Fruit fly (Drosophila melanogaster) whole organism, embryonic: ENCODE results near the gene CG18081.

Experiments
- ATbp ChIP-seq: fragments of 200-800 bp; sonication (Bioruptor generic); optimal IDR thresholded peaks from 2 replicates; lab custom pipeline; 2017; ENCODE audit warnings: missing biosample characterization, mild to moderate bottlenecking, missing genetic modification characterization, missing genetic modification reagents
- Bgb ChIP-seq: fragments of 200-800 bp; sonication (Bioruptor generic); IDR thresholded peaks from 2 replicates; pipeline ENCODE4 v1.3.6; 2022; ENCODE audit warnings: missing biosample characterization, missing genetic modification characterization; ENCODE audit not compliant: partially characterized antibody
- CG1024 ChIP-seq: fragments of 200-800 bp; sonication (Bioruptor generic); IDR thresholded peaks from 2 replicates; pipeline ENCODE4 v1.3.6; 2022; ENCODE audit warnings: missing biosample characterization, missing genetic modification characterization
- CG12104 ChIP-seq: fragments of 200-800 bp; sonication (Bioruptor generic); optimal IDR thresholded peaks from 3 replicates; lab custom pipeline; 2016; ENCODE audit warnings: missing biosample characterization, missing genetic modification characterization
- CG13894 ChIP-seq: fragments of 200-800 bp; sonication (Bioruptor generic); optimal IDR thresholded peaks from 3 replicates; lab custom pipeline; 2018; ENCODE audit warnings: missing biosample characterization, mild to moderate bottlenecking, missing genetic modification characterization, moderate library complexity
- CG15073 ChIP-seq: fragments of 200-800 bp; sonication (Bioruptor generic); optimal IDR thresholded peaks from 2 replicates; lab custom pipeline; 2016; ENCODE audit warnings: missing biosample characterization, missing genetic modification characterization
- CG15514 ChIP-seq: fragments of 200-800 bp; sonication (Bioruptor generic); optimal IDR thresholded peaks from 3 replicates; lab custom pipeline; 2017; ENCODE audit warnings: missing biosample characterization, missing genetic modification characterization, mild to moderate bottlenecking, moderate library complexity, missing genetic modification reagents
- CG17385 ChIP-seq: fragments of 200-800 bp; sonication (Bioruptor generic); optimal IDR thresholded peaks from 3 replicates; lab custom pipeline; 2018; ENCODE audit warnings: missing biosample characterization, mild to moderate bottlenecking, missing genetic modification characterization
- CG6791 ChIP-seq: fragments of 200-800 bp; sonication (Bioruptor generic); IDR thresholded peaks from 3 replicates; pipeline ENCODE4 v1.3.6; 2022; ENCODE audit warnings: missing biosample characterization, missing genetic modification characterization; ENCODE audit not compliant: partially characterized antibody
- CG6854 ChIP-seq: fragments of 200-800 bp; sonication (Bioruptor generic); optimal IDR thresholded peaks from 3 replicates; lab custom pipeline; 2017; ENCODE audit warnings: missing biosample characterization, mild to moderate bottlenecking, missing genetic modification characterization
- CG8290 ChIP-seq, 3 experiments: fragments of 200-800 bp; sonication (Bioruptor generic); optimal IDR thresholded peaks; 2 replicates each; lab custom pipeline; 2016 to 2019; ENCODE audit warnings: missing biosample characterization in 3 of 3, missing genetic modification characterization in 3 of 3, mild to moderate bottlenecking in 2 of 3, moderate library complexity in 1 of 3
- CG9215 ChIP-seq: fragments of 200-800 bp; sonication (Bioruptor generic); IDR thresholded peaks from 2 replicates; pipeline ENCODE4 v1.3.6; 2022; ENCODE audit warnings: missing biosample characterization, missing genetic modification characterization
- CG9876 ChIP-seq: fragments of 200-800 bp; sonication (Bioruptor generic); optimal IDR thresholded peaks from 2 replicates; lab custom pipeline; 2016; ENCODE audit warnings: missing biosample characterization, missing genetic modification characterization
- CrebB ChIP-seq: fragments of 200-800 bp; sonication (Bioruptor generic); optimal IDR thresholded peaks from 3 replicates; lab custom pipeline; 2018; ENCODE audit warnings: missing biosample characterization, mild to moderate bottlenecking, missing genetic modification characterization
- Dll ChIP-seq: fragments of 200-800 bp; sonication (Bioruptor generic); IDR thresholded peaks from 4 replicates; pipeline ENCODE4 v1.3.6; 2022; ENCODE audit warnings: missing biosample characterization, missing genetic modification characterization; ENCODE audit not compliant: partially characterized antibody
- Dref ChIP-seq: fragments of 200-800 bp; sonication (Bioruptor generic); IDR thresholded peaks from 2 replicates; pipeline ENCODE4 v1.3.6; 2022; ENCODE audit warnings: missing biosample characterization, missing genetic modification characterization
- E2f2 ChIP-seq: fragments of 200-800 bp; sonication (Bioruptor generic); IDR thresholded peaks from 2 replicates; pipeline ENCODE4 v1.3.6; 2022; ENCODE audit warnings: missing biosample characterization, missing genetic modification characterization
- Elba2 ChIP-seq: fragments of 200-800 bp; sonication (Bioruptor generic); optimal IDR thresholded peaks from 3 replicates; lab custom pipeline; 2016; ENCODE audit warnings: missing biosample characterization, missing genetic modification characterization
- Gug ChIP-seq: fragments of 200-800 bp; sonication (Bioruptor generic); IDR thresholded peaks from 4 replicates; pipeline ENCODE4 v1.3.6; 2022; ENCODE audit warnings: missing biosample characterization, missing genetic modification characterization
- HmgZ ChIP-seq: fragments of 200-800 bp; sonication (Bioruptor generic); optimal IDR thresholded peaks from 2 replicates; lab custom pipeline; 2018; ENCODE audit warnings: missing biosample characterization, mild to moderate bottlenecking, missing genetic modification characterization
- Med ChIP-seq: fragments of 200-800 bp; sonication (Bioruptor generic); peaks from one replicate; lab custom pipeline; 2016; ENCODE audit warnings: missing biosample characterization, missing genetic modification characterization, mild to moderate bottlenecking, inconsistent platforms, moderate library complexity
- Rx ChIP-seq: fragments of 200-800 bp; sonication (Bioruptor generic); IDR thresholded peaks from 2 replicates; pipeline ENCODE4 v1.3.6; 2022; ENCODE audit warnings: missing biosample characterization, missing genetic modification characterization
- Sin3A ChIP-seq: fragments of >200 bp; optimal IDR thresholded peaks from 2 replicates; lab custom pipeline; 2018
- Sox102F ChIP-seq: fragments of 200-800 bp; sonication (Bioruptor generic); optimal IDR thresholded peaks from 2 replicates; lab custom pipeline; 2018; ENCODE audit warnings: missing biosample characterization, mild to moderate bottlenecking, missing genetic modification characterization, moderate library complexity
- Spps ChIP-seq: fragments of 200-800 bp; sonication (Bioruptor generic); optimal IDR thresholded peaks from 2 replicates; lab custom pipeline; 2018; ENCODE audit warnings: missing biosample characterization, mild to moderate bottlenecking, missing genetic modification characterization
- TFAM ChIP-seq: fragments of 200-800 bp; sonication (Bioruptor generic); optimal IDR thresholded peaks from 2 replicates; lab custom pipeline; 2017; ENCODE audit warnings: missing biosample characterization, missing genetic modification characterization, inconsistent platforms
- bab2 ChIP-seq: fragments of 200-800 bp; sonication (Bioruptor generic); optimal IDR thresholded peaks from 2 replicates; lab custom pipeline; 2016; ENCODE audit warnings: missing biosample characterization, missing genetic modification characterization
- cas ChIP-seq: fragments of 200-800 bp; sonication (Bioruptor generic); IDR thresholded peaks from 2 replicates; pipeline ENCODE4 v1.3.6; 2022; ENCODE audit warnings: missing biosample characterization, missing genetic modification characterization
- chinmo ChIP-seq: fragments of 200-800 bp; sonication (Bioruptor generic); IDR thresholded peaks from 4 replicates; pipeline ENCODE4 v1.3.6; 2022; ENCODE audit warnings: missing biosample characterization, missing genetic modification characterization; ENCODE audit not compliant: partially characterized antibody
- gce ChIP-seq: fragments of 200-800 bp; sonication (Bioruptor generic); IDR thresholded peaks from 3 replicates; pipeline ENCODE4 v1.3.6; 2022; ENCODE audit warnings: missing biosample characterization, missing genetic modification characterization
- gem ChIP-seq: fragments of 200-800 bp; sonication (Bioruptor generic); optimal IDR thresholded peaks from 2 replicates; lab custom pipeline; 2019; ENCODE audit warnings: missing biosample characterization, mild to moderate bottlenecking, missing genetic modification characterization, moderate library complexity
- gfzf ChIP-seq: fragments of 200-800 bp; sonication (Bioruptor generic); optimal IDR thresholded peaks from 2 replicates; lab custom pipeline; 2016; ENCODE audit warnings: missing biosample characterization, mild to moderate bottlenecking, missing genetic modification characterization, moderate library complexity
- gsb ChIP-seq: fragments of 200-800 bp; sonication (Bioruptor generic); IDR thresholded peaks from 2 replicates; pipeline ENCODE4 v1.3.6; 2022; ENCODE audit warnings: missing biosample characterization, missing genetic modification characterization
- jing ChIP-seq: fragments of 200-800 bp; sonication (Bioruptor generic); optimal IDR thresholded peaks from 2 replicates; lab custom pipeline; 2018; ENCODE audit warnings: missing biosample characterization, mild to moderate bottlenecking, missing genetic modification characterization
- knrl ChIP-seq: fragments of 200-800 bp; sonication (Bioruptor generic); IDR thresholded peaks from 3 replicates; pipeline ENCODE4 v1.3.6; 2022; ENCODE audit warnings: missing biosample characterization, missing genetic modification characterization; ENCODE audit not compliant: partially characterized antibody
- mam ChIP-seq: fragments of 200-800 bp; sonication (Bioruptor generic); optimal IDR thresholded peaks from 3 replicates; lab custom pipeline; 2016; ENCODE audit warnings: missing biosample characterization, missing genetic modification characterization
- mld ChIP-seq: fragments of 200-800 bp; sonication (Bioruptor generic); IDR thresholded peaks from 3 replicates; pipeline ENCODE4 v1.3.6; 2022; ENCODE audit warnings: missing biosample characterization, missing genetic modification characterization; ENCODE audit not compliant: partially characterized antibody
- nerfin-2 ChIP-seq: fragments of 200-800 bp; sonication (Bioruptor generic); IDR thresholded peaks from 2 replicates; pipeline ENCODE4 v1.3.6; 2022; ENCODE audit warnings: missing biosample characterization, missing genetic modification characterization; ENCODE audit not compliant: partially characterized antibody
- nmo ChIP-seq: fragments of 200-800 bp; sonication (Bioruptor generic); optimal IDR thresholded peaks from 2 replicates; lab custom pipeline; 2018; ENCODE audit warnings: missing biosample characterization, mild to moderate bottlenecking, missing genetic modification characterization, moderate library complexity
- prd ChIP-seq, 3 experiments: fragments of >200 bp in 2 of 3; fragments of 200-800 bp in 1 of 3; sonication (Bioruptor generic) in 1 of 3; optimal IDR thresholded peaks in 2 of 3; IDR thresholded peaks in 1 of 3; 2 replicates in 2 of 3; 3 replicates in 1 of 3; pipeline versions ENCODE4 v1.3.6 to Lab custom; 2017 to 2022; ENCODE audit warnings: missing biosample characterization in 1 of 3, missing genetic modification characterization in 1 of 3
- psq ChIP-seq: fragments of 200-800 bp; sonication (Bioruptor generic); optimal IDR thresholded peaks from 2 replicates; lab custom pipeline; 2017; ENCODE audit warnings: missing biosample characterization, missing genetic modification characterization
- pum ChIP-seq: fragments of 200-800 bp; sonication (Bioruptor generic); optimal IDR thresholded peaks from 2 replicates; lab custom pipeline; 2016; ENCODE audit warnings: missing biosample characterization, missing genetic modification characterization
- row ChIP-seq: fragments of 200-800 bp; sonication (Bioruptor generic); IDR thresholded peaks from 3 replicates; pipeline ENCODE4 v1.3.6; 2022; ENCODE audit warnings: missing biosample characterization, missing genetic modification characterization
- sens-2 ChIP-seq: fragments of 200-800 bp; sonication (Bioruptor generic); IDR thresholded peaks from 2 replicates; pipeline ENCODE4 v1.3.6; 2022; ENCODE audit warnings: missing biosample characterization, missing genetic modification characterization
- shn ChIP-seq: fragments of 200-800 bp; sonication (Bioruptor generic); optimal IDR thresholded peaks from 3 replicates; lab custom pipeline; 2016; ENCODE audit warnings: missing biosample characterization, missing genetic modification characterization
- sna ChIP-seq: fragments of 200-800 bp; sonication (Bioruptor generic); IDR thresholded peaks from 2 replicates; pipeline ENCODE4 v1.3.6; 2022; ENCODE audit warnings: missing biosample characterization, missing genetic modification characterization; ENCODE audit not compliant: partially characterized antibody
- sr ChIP-seq: fragments of 200-800 bp; sonication (Bioruptor generic); IDR thresholded peaks from 3 replicates; pipeline ENCODE4 v1.3.6; 2022; ENCODE audit warnings: missing biosample characterization, missing genetic modification characterization
- vfl ChIP-seq: fragments of 200-800 bp; sonication (Bioruptor generic); optimal IDR thresholded peaks from 2 replicates; lab custom pipeline; 2016; ENCODE audit warnings: missing biosample characterization, missing genetic modification characterization
- vnd ChIP-seq: fragments of 200-800 bp; sonication (Bioruptor generic); IDR thresholded peaks from 3 replicates; pipeline ENCODE4 v1.3.6; 2022; ENCODE audit warnings: missing biosample characterization, missing genetic modification characterization; ENCODE audit not compliant: partially characterized antibody
- wdn ChIP-seq: fragments of 200-800 bp; sonication (Bioruptor generic); IDR thresholded peaks from 2 replicates; pipeline ENCODE4 v1.3.6; 2022; ENCODE audit warnings: missing biosample characterization, missing genetic modification characterization

CG18081 gene

dm6 chr3L:15816714-15817113 is 18.5 kb downstream of the CG18081 start, which contains the start of gene CkIIalpha-i1 (continued):
- TF ChIP-seq bab2 (GFP tag; lab: Kevin White, UChicago) (no peak), HmgZ (tag; lab: Kevin White, UChicago) (no peak), sens-2 (no peak), wdn (GFP tag; lab: Robert Waterston, UW) (no peak), Gug (GFP tag; lab: Robert Waterston, UW) (no peak), sr (GFP tag; lab: Robert Waterston, UW) (no peak), row (GFP tag; lab: Robert Waterston, UW) (no peak), knrl (GFP tag; lab: Robert Waterston, UW) (peak; percentile 84), Sox102F (GFP tag; lab: Kevin White, UChicago) (no peak), CG9215 (GFP tag; lab: Robert Waterston, UW) (no peak), psq (GFP tag; lab: Kevin White, UChicago) (no peak), CG1024 (no peak), Spps (tag; lab: Kevin White, UChicago) (no peak), CG6854 (GFP tag; lab: Kevin White, UChicago) (no peak), vfl (GFP tag; lab: Kevin White, UChicago) (no peak), cas (GFP tag; lab: Robert Waterston, UW) (no peak), pum (GFP tag; lab: Kevin White, UChicago) (no peak), Dll (GFP tag; lab: Robert Waterston, UW) (peak; percentile 96), ATbp (no peak), nmo (GFP tag; lab: Kevin White, UChicago) (no peak), jing (GFP tag; lab: Kevin White, UChicago) (no peak)

- TF ChIP-seq chinmo (GFP tag; lab: Robert Waterston, UW) (peak; percentile 35; the same call in 1 of the 4 replicates), Rx (GFP tag; lab: Robert Waterston, UW) (no peak), vnd (GFP tag; lab: Robert Waterston, UW) (peak; percentile 4), CrebB (no peak), mld (GFP tag; lab: Robert Waterston, UW) (peak; percentile 55; the same call in 1 of the 3 replicates), CG17385 (peak; percentile 2), CG12104 (GFP tag; lab: Kevin White, UChicago) (no peak), CG15514 (GFP tag; lab: Kevin White, UChicago) (peak; percentile 99), Elba2 (GFP tag; lab: Kevin White, UChicago) (peak; percentile 80), gfzf (GFP tag; lab: Kevin White, UChicago) (peak; percentile 2), gem (no peak), CG13894 (tag; lab: Kevin White, UChicago) (no peak), mam (GFP tag; lab: Kevin White, UChicago) (no peak), gce (GFP tag; lab: Robert Waterston, UW) (no peak), TFAM (GFP tag; lab: Kevin White, UChicago) (no peak), Dref (peak; percentile 78), prd (optimal IDR thresholded peaks at IDR 0.05; lab: Kevin White, UChicago) (no peak), prd (GFP tag; IDR thresholded peaks at IDR 0.05; lab: Robert Waterston, UW) (no peak), CG8290 (GFP tag; optimal IDR thresholded peaks at IDR 0.05; lab: Kevin White, UChicago) (no peak), CG8290 (tag; optimal IDR thresholded peaks at IDR 0.05; lab: Kevin White, UChicago) (peak in 1 of 2 experiments; percentile 55), CG15073 (GFP tag; lab: Kevin White, UChicago) (no peak), shn (GFP tag; lab: Kevin White, UChicago) (no peak), Sin3A (lab: Kevin White, UChicago) (peak; percentile 14), Bgb (GFP tag; lab: Robert Waterston, UW) (peak; percentile 80), CG6791 (GFP tag; lab: Robert Waterston, UW) (peak; percentile 88; the same call in 2 of the 3 replicates), E2f2 (GFP tag; lab: Robert Waterston, UW) (peak; percentile 12; the same call in 1 of the 2 replicates), CG9876 (GFP tag; lab: Kevin White, UChicago) (no peak), sna (GFP tag; lab: Robert Waterston, UW) (peak; percentile 13), nerfin-2 (GFP tag; lab: Robert Waterston, UW) (peak; percentile 19), gsb (GFP tag; lab: Robert Waterston, UW) (no peak), Med (GFP tag; lab: Kevin White, UChicago) (peak; percentile 55)
Measured at dm6 chr3L:15816143-15816487, 19.1 kb downstream of the CG18081 start, which contains the start of gene fwe. fwe (minus strand) TSS chr3L:15816410.
